Worm (Caenorhabditis elegans): ENCODE results near the gene srw-130.

- TF ChIP-seq him-1 (tag; optimal IDR thresholded peaks at IDR 0.05) (no peak), W03F9.2 (tag; optimal IDR thresholded peaks at IDR 0.05) (no peak)
These were observed 8.7 kb upstream of the srw-130 start, which contains the start of gene grl-31 for ce11 chrV:3557422-3557821.

Measured in whole organism, L4/young adult.